Fruit fly (Drosophila melanogaster) whole organism, adult: ENCODE results near the gene PH4alphaEFB.

Experiments used
- CG11617 ChIP-seq: fragments of 200-800 bp; sonication (Bioruptor generic); optimal IDR thresholded peaks from 2 replicates; lab custom pipeline; 2017; ENCODE audit warnings: mild to moderate bottlenecking, missing biosample characterization, missing genetic modification reagents, missing genetic modification characterization
- CG1620 ChIP-seq: fragments of 200-800 bp; sonication (Bioruptor generic); optimal IDR thresholded peaks from 2 replicates; lab custom pipeline; 2016; ENCODE audit warnings: missing biosample characterization, missing genetic modification characterization
- Clk ChIP-seq: fragments of 200-800 bp; sonication (Bioruptor generic); optimal IDR thresholded peaks from 2 replicates; lab custom pipeline; 2017; ENCODE audit warnings: missing biosample characterization, missing genetic modification characterization
- Crg-1 ChIP-seq: fragments of 200-800 bp; sonication (Bioruptor generic); optimal IDR thresholded peaks from 2 replicates; lab custom pipeline; 2016; ENCODE audit warnings: missing biosample characterization, missing genetic modification characterization
- kay ChIP-seq: fragments of 200-800 bp; sonication (Bioruptor generic); peaks from one replicate; lab custom pipeline; 2016; ENCODE audit warnings: missing biosample characterization, missing genetic modification characterization, borderline replicate concordance
- ovo ChIP-seq: fragments of 200-800 bp; sonication (Bioruptor generic); optimal IDR thresholded peaks from 2 replicates; lab custom pipeline; 2016; ENCODE audit warnings: missing biosample characterization, missing genetic modification characterization

DNA sequence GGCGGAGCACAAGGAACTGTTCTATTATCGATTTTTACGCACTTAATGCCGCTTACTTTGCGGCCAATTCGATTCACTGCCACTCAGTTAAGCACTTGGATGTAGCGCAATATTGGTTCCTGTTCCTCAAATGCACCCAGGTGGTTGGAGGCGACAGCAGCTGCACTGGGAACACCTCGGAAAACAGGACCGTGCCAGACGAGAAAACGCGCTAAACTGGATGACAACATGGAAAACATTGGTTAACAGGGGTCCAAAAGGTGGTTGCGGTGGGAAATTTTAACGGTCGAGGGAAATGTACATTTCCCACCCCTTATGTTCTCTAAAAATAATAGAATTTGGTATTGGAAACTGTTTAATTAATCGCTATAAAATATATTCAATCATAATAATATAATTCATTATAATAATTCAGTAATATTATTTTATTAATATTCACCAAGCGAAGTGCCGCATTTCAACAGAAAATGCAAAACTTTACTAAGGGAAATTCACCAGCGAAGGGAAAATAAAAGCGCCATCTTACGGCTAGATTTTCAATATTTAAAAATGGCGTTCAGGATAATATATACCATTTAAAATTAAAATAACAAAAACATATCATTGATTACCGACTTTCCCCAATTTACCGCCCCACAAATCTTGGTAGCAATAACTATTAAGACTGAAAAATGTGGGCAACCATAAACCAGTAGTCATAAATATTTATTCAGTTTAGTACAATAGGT is 9.9 kb upstream of the PH4alphaEFB start, which contains the start of gene aralar1:
- TF ChIP-seq CG11617 (no peak), kay (no peak), Crg-1 (GFP tag; lab: Kevin White, UChicago) (no peak), Clk (GFP tag; lab: Kevin White, UChicago) (no peak), CG1620 (GFP tag; lab: Kevin White, UChicago) (no peak), ovo (GFP tag; lab: Kevin White, UChicago) (no peak)
